Worm (Caenorhabditis elegans): ENCODE results near the gene txt-13.

The txt-13 gene

DNA sequence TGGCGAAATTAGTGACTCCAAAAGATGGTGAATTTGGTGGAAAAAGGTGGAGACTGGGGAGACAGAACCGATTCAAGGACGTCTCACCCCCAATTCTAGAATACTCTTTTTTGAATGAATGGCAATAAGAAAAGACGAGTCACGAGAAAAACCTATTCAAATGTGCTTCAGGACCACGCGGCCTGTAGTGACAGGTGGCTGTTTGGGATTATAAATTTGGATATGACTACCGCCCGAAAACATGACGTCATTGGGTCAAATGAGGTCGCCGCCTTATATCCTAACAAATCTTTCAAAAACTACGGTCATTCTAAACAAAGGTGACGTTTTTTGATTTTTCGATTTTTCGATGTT is 16.4 kb upstream of the txt-13 start:
- TF ChIP-seq hlh-30 (tag; optimal IDR thresholded peaks at IDR 0.05; ENCODE audit: insufficient read depth) (peak; percentile 64), unc-55 (GFP tag; optimal IDR thresholded peaks at IDR 0.05) (peak; percentile 10), tbx-7 (tag; optimal IDR thresholded peaks at IDR 0.05) (no peak)

DNA sequence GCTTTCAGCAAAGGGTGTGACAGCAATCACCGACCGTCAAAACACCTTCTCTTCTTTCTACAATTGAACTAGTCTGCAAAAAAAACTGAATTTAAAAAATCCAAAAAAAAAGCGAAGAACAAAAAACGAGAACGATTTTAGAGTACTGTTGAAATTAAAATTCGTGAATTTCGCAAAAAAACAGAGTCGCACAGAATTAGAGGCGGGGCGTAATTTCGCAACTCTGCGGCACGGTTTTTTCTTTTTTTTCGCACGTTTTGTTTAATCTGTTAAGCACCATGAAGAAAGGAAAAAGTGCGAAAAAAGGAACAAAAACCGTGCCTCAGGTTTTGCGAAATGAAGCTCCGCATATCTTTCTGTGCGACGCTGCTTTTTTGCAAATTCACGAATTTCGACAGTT is 15.4 kb upstream of the txt-13 start, which contains the start of gene mnk-1:
Gene mnk-1 (minus strand): TSS at position 73 of the 400 bp plus-strand sequence.
- TF ChIP-seq pqm-1 (tag; optimal IDR thresholded peaks at IDR 0.05) (no peak), unc-55 (GFP tag; optimal IDR thresholded peaks at IDR 0.05) (no peak), pag-3 (tag; optimal IDR thresholded peaks at IDR 0.05; ENCODE audit: borderline replicate concordance) (no peak), ceh-45 (GFP tag; IDR thresholded peaks at IDR 0.05) (no peak), nhr-11 (tag; optimal IDR thresholded peaks at IDR 0.05) (no peak), ceh-24 (tag; optimal IDR thresholded peaks at IDR 0.05) (no peak), pha-4 (tag; optimal IDR thresholded peaks at IDR 0.05) (no peak), ceh-9 (tag; optimal IDR thresholded peaks at IDR 0.05) (no peak), ceh-31 (tag; optimal IDR thresholded peaks at IDR 0.05) (no peak), K02D7.2 (tag; optimal IDR thresholded peaks at IDR 0.05) (no peak), ama-1 (optimal IDR thresholded peaks at IDR 0.05) (no peak), ceh-22 (tag; optimal IDR thresholded peaks at IDR 0.05) (no peak), pax-1 (tag; optimal IDR thresholded peaks at IDR 0.05) (no peak), nfya-1 (tag; optimal IDR thresholded peaks at IDR 0.05) (no peak)

DNA sequence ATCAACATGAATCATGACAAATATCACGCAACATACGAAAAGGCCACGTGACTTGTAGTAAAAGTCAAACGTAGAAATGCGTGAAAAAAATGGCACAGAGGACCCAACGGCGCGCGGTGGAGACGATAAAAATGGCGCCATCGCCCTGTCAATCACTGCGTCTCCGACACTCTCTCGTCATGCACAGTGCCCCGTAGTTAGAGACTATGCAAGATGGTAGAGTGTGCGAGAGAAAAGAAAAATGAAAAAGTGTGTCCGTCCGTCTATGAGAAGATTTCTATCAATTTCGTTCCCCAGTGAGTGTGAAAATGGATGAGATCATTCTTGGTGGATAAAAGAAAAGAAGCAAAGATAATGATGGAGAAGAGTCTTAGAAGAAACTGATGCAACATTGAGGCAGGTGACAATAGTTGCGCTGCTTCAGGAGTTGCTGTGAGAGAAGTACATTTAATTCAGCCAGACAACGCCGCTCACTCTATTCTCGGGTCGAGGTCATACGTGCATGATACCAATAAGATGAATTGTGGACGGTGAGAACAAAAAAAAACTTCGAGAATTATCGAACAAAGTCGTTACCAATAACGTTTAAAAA is 14.8 kb upstream of the txt-13 start:
- TF ChIP-seq pat-9 (tag; optimal IDR thresholded peaks at IDR 0.05), result no peak
- no peak for TF ChIP-seq odd-2 (tag; optimal IDR thresholded peaks at IDR 0.05)
- no peak for TF ChIP-seq ceh-48 (tag; optimal IDR thresholded peaks at IDR 0.05)
- TF ChIP-seq dve-1 (tag; optimal IDR thresholded peaks at IDR 0.05), result no peak
- TF ChIP-seq ttx-3 (tag; optimal IDR thresholded peaks at IDR 0.05), result no peak
- no peak for TF ChIP-seq syd-9 (tag; optimal IDR thresholded peaks at IDR 0.05)
- TF ChIP-seq tbx-2 (tag; optimal IDR thresholded peaks at IDR 0.05), result peak; percentile 43
- no peak for TF ChIP-seq npax-4 (tag; optimal IDR thresholded peaks at IDR 0.05)
- TF ChIP-seq nfya-1 (tag; optimal IDR thresholded peaks at IDR 0.05), result peak; percentile 4
- peak; percentile 55 for TF ChIP-seq ceh-18 (tag; optimal IDR thresholded peaks at IDR 0.05)
- no peak for TF ChIP-seq ceh-22 (tag; optimal IDR thresholded peaks at IDR 0.05)
- no peak for TF ChIP-seq nhr-232 (tag; optimal IDR thresholded peaks at IDR 0.05)
- peak; percentile 12 for TF ChIP-seq ref-2 (tag; optimal IDR thresholded peaks at IDR 0.05)
- TF ChIP-seq ceh-9 (tag; optimal IDR thresholded peaks at IDR 0.05), result no peak
- TF ChIP-seq unc-55 (GFP tag; optimal IDR thresholded peaks at IDR 0.05), result peak; percentile 92
- TF ChIP-seq F13H6.1 (tag; optimal IDR thresholded peaks at IDR 0.05), result no peak
- no peak for TF ChIP-seq tbx-7 (tag; optimal IDR thresholded peaks at IDR 0.05)
- TF ChIP-seq nhr-11 (tag; optimal IDR thresholded peaks at IDR 0.05), result no peak

DNA sequence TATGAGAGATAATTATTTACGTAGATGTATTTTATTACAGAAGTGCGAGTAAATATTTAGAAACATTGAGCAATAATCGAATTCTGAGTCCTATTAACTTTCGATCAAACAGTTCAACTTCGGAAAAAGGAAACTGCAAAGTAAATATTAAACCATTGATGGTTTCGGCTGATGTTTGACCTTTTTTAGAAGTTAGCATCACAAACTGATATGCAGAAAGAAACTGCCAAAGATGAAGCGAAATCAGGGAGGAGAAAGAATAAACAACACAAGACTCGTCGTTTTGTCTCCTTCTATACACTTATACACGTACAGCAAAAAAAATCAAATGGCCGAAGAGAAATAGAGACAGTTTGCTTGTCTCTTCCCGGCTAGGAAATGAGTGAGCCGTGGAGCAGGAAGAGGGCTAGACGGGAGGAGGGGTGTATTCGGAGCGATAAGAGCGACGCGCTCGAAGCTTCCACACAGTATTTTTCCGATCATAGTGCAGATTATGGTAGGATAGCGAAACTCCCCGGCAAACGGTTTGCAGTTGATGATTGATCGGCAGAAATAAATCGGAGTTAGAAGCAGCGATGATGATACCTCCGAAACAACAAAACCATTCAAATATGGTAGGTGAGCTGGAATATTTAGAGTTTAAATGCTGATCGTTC is 13.7 kb upstream of the txt-13 start:
- TF ChIP-seq fkh-6 (tag; optimal IDR thresholded peaks at IDR 0.05) (no peak), elt-2 (tag; optimal IDR thresholded peaks at IDR 0.05) (peak; percentile 25)

DNA sequence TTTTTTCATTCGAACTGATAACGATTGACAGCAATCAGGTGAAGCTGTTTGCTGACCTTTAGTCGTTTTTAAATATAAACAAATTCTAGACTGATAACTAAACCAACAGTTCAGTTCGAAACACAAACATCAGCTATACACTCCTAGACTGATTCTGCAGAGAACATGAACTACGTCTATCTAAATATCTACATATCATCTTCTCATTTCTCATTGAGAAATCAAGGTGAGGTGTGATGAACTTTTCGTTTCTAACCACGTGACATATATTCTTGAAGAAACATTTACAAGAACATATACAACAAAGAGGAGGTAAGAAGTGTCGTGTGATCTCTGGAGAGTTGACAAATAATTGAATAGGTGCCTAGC is 13.2 kb upstream of the txt-13 start:
- no peak for TF ChIP-seq ceh-22 (tag; optimal IDR thresholded peaks at IDR 0.05)
- peak; percentile 43 for TF ChIP-seq hlh-30 (tag; optimal IDR thresholded peaks at IDR 0.05; ENCODE audit: insufficient read depth)
- TF ChIP-seq sox-2 (GFP tag; IDR thresholded peaks at IDR 0.05), result no peak

DNA sequence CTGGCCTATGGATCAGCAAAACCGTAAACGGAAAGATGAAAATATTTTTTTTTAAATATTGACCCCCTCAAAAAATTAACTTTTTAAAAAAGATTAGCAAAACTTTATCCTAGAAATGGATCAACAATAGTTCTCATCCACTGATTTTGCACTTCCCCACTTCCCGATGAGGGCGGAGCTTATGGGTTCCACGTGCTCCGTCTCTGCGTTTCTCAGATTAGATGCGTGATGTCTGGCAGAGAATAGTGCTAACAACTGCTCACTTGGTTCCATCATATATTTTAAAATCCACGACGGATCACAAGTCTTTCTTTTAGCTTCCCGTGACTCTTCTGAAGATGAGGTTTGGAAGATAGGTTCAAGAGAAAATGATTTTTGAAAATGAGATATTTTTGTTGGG is 12.1 kb upstream of the txt-13 start:
- TF ChIP-seq hlh-30 (tag; optimal IDR thresholded peaks at IDR 0.05; ENCODE audit: insufficient read depth), result peak; percentile 50
- TF ChIP-seq hlh-13 (GFP tag; optimal IDR thresholded peaks at IDR 0.05), result no peak
- TF ChIP-seq ceh-30 (tag; optimal IDR thresholded peaks at IDR 0.05), result no peak
- no peak for TF ChIP-seq K09A11.1 (tag; optimal IDR thresholded peaks at IDR 0.05; ENCODE audit: insufficient read depth)
